Fruit fly (Drosophila melanogaster) whole organism, wandering third instar larva: ENCODE results near the gene CG10479.

Source experiments
- CG32264 ChIP-seq: fragments of 200-800 bp; sonication (Bioruptor generic); optimal IDR thresholded peaks from 2 replicates; lab custom pipeline; 2016; ENCODE audit warnings: missing biosample characterization, missing genetic modification characterization
- HLH106 ChIP-seq: fragments of 200-800 bp; optimal IDR thresholded peaks from 3 replicates; lab custom pipeline; 2019; ENCODE audit warnings: missing biosample characterization, mild to moderate bottlenecking, missing genetic modification characterization, moderate library complexity
- Hnf4 ChIP-seq: fragments of 200-800 bp; sonication (Bioruptor generic); optimal IDR thresholded peaks from 2 replicates; lab custom pipeline; 2016; ENCODE audit warnings: missing biosample characterization, mild to moderate bottlenecking, missing genetic modification characterization
- Myc ChIP-seq: fragments of >200 bp; optimal IDR thresholded peaks from 2 replicates; lab custom pipeline; 2017
- N ChIP-seq: fragments of >200 bp; optimal IDR thresholded peaks from 2 replicates; lab custom pipeline; 2018; ENCODE audit warnings: missing biosample characterization, missing external identifiers, missing genetic modification characterization
- Rel ChIP-seq, 2 experiments: fragments of 200-800 bp; sonication (Bioruptor generic) in 1 of 2; optimal IDR thresholded peaks; 2 replicates in 1 of 2; 3 replicates in 1 of 2; lab custom pipeline; 2016 to 2019; ENCODE audit warnings: mild to moderate bottlenecking in 2 of 2, missing biosample characterization in 2 of 2, missing genetic modification characterization in 2 of 2, moderate library complexity in 1 of 2
- brk ChIP-seq: fragments of 200-800 bp; sonication (Bioruptor generic); optimal IDR thresholded peaks from 2 replicates; lab custom pipeline; 2016; ENCODE audit warnings: missing biosample characterization, mild to moderate bottlenecking, missing genetic modification characterization
- psq ChIP-seq: fragments of 200-800 bp; sonication (Bioruptor generic); optimal IDR thresholded peaks from 3 replicates; lab custom pipeline; 2017; ENCODE audit warnings: missing biosample characterization, mild to moderate bottlenecking, missing genetic modification characterization, moderate library complexity

- no peak for TF ChIP-seq psq (GFP tag; lab: Kevin White, UChicago)
- no peak for TF ChIP-seq Myc (lab: Kevin White, UChicago)
- TF ChIP-seq Hnf4 (GFP tag; lab: Kevin White, UChicago) = no peak
- TF ChIP-seq Rel (GFP tag; optimal IDR thresholded peaks at IDR 0.05; lab: Kevin White, UChicago) = no peak
- no peak for TF ChIP-seq Rel (tag; optimal IDR thresholded peaks at IDR 0.05; lab: Kevin White, UChicago)
- TF ChIP-seq brk = no peak
- no peak for TF ChIP-seq CG32264 (GFP tag; lab: Kevin White, UChicago)
- no peak for TF ChIP-seq N (GFP tag; lab: Kevin White, UChicago)
- no peak for TF ChIP-seq HLH106
These were observed 32.4 kb downstream of the CG10479 start for dm6 chr3L:5943348-5943904.
